Worm (Caenorhabditis elegans): Measurements from ENCODE around the gene cpna-1.

Gene cpna-1

DNA sequence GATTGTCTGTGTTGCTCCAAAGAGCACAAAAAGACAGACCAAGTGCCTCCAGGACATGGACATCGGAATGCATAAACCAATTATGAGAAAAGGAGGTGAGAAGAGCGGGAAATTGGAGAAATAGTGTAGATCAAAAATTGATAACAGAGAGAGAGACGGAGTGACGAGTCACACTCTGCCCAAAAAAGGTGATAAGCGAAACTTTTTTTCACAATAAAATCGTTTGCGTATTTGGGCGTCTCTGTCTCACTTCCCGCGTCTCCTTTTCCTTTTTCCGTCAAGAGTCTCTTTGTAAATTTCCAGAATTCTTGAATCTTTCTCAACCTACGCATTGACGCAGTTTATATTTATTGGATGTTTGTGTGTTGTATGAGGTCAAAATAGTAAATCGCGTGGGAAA is 7.7 kb downstream of the cpna-1 start, which contains the start of gene mth-2:
mth-2 (minus strand) TSS at position 188 of the 400 bp plus-strand sequence.
- TF ChIP-seq che-1 (tag; optimal IDR thresholded peaks at IDR 0.05), result no peak
- TF ChIP-seq ahr-1 (tag; optimal IDR thresholded peaks at IDR 0.05), result no peak
- no peak for TF ChIP-seq rnt-1 (tag; optimal IDR thresholded peaks at IDR 0.05)
- no peak for TF ChIP-seq hlh-30 (tag; optimal IDR thresholded peaks at IDR 0.05; ENCODE audit: insufficient read depth)
- no peak for TF ChIP-seq F13H6.1 (tag; optimal IDR thresholded peaks at IDR 0.05)
- TF ChIP-seq ceh-19 (GFP tag; optimal IDR thresholded peaks at IDR 0.05), result no peak
- TF ChIP-seq lim-6 (tag; optimal IDR thresholded peaks at IDR 0.05), result no peak
- TF ChIP-seq unc-42 (tag; optimal IDR thresholded peaks at IDR 0.05), result no peak
- TF ChIP-seq fkh-10 (GFP tag; optimal IDR thresholded peaks at IDR 0.05), result no peak
- no peak for TF ChIP-seq hlh-13 (GFP tag; optimal IDR thresholded peaks at IDR 0.05)
- no peak for TF ChIP-seq pqm-1 (tag; optimal IDR thresholded peaks at IDR 0.05)
- TF ChIP-seq elt-2 (tag; optimal IDR thresholded peaks at IDR 0.05), result no peak
- TF ChIP-seq syd-9 (tag; optimal IDR thresholded peaks at IDR 0.05), result no peak
- TF ChIP-seq ceh-2 (tag; optimal IDR thresholded peaks at IDR 0.05), result no peak
- TF ChIP-seq mec-3 (tag; optimal IDR thresholded peaks at IDR 0.05; ENCODE audit: borderline replicate concordance), result no peak
- no peak for TF ChIP-seq fax-1 (tag; optimal IDR thresholded peaks at IDR 0.05)
- no peak for TF ChIP-seq K02D7.2 (tag; optimal IDR thresholded peaks at IDR 0.05)
- TF ChIP-seq ama-1 (optimal IDR thresholded peaks at IDR 0.05), result no peak

DNA sequence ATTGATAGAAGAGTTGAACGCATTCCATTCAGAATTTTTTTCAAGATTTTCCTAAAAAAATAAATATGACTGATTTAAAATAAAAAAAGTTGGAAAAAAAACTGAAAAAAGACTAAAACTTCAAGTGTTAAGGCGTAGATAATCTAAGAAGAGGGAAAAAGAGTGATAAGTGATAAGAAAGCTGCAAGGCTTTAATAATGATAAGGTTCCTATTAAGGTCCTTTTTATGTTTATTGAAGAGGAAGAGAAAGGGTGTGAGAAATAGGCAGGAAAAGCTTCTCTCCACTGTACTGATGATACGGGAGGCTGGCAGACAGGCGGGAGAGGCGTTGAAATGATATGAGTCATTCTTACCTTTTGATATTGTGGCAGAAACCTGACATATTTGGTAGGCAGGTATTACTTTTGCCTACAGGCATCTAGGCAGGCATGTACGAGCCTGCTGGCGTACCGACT is 17.3 kb downstream of the cpna-1 start, which contains the start of gene mth-1:
mth-1 (minus strand) TSS at position 51 of the 456 bp plus-strand sequence.
- TF ChIP-seq F13H6.1 (tag; optimal IDR thresholded peaks at IDR 0.05) (no peak), ceh-14 (tag; optimal IDR thresholded peaks at IDR 0.05) (no peak), ref-2 (tag; optimal IDR thresholded peaks at IDR 0.05) (no peak), ceh-9 (tag; optimal IDR thresholded peaks at IDR 0.05) (no peak), fax-1 (tag; optimal IDR thresholded peaks at IDR 0.05) (no peak), ceh-24 (tag; optimal IDR thresholded peaks at IDR 0.05) (no peak), C08G9.2 (tag; optimal IDR thresholded peaks at IDR 0.05) (no peak), ets-4 (tag; optimal IDR thresholded peaks at IDR 0.05) (no peak), pqm-1 (tag; optimal IDR thresholded peaks at IDR 0.05) (no peak), sox-4 (tag; optimal IDR thresholded peaks at IDR 0.05) (no peak), lim-6 (tag; optimal IDR thresholded peaks at IDR 0.05) (no peak), ztf-16 (tag; optimal IDR thresholded peaks at IDR 0.05) (no peak)

DNA sequence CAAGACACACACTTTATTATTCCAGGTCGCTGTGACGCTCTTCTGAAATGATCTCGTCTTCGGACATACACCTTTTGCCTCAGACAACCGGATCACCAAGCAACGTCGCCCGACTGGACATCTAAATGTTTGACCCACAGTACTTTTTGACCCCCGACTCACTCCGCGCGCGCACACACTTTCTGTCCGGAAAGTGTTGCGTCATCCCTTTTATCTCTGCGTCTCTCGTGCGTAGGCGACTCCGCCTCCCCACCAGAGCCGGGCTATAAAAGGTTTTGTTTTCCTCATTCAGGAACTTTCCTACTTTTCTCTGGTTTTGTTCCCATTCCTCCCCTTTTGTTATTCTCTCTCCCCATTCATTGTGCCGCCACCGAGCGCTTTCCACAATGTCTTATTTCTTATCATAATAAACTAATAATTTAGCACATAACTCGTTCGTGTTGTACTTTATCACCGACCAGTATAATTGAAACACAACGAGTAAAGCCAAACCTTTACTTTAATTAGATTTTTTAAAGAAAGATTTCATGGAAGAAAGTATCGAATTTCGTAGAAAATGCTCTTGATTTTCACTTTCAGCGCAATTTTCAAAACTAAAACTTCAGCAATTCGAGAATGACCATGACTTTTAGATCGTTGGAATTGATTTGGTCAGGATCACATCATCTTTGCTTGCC is 22.7 kb downstream of the cpna-1 start, which contains the start of gene F31D5.6:
F31D5.6 (plus strand) TSS at position 627 of the 677 bp plus-strand sequence.
- TF ChIP-seq ahr-1 (tag; optimal IDR thresholded peaks at IDR 0.05), result no peak
- TF ChIP-seq hlh-15 (tag; optimal IDR thresholded peaks at IDR 0.05), result no peak
- TF ChIP-seq unc-3 (GFP tag; conservative IDR thresholded peaks at IDR 0.05), result no peak
- TF ChIP-seq unc-3 (tag; optimal IDR thresholded peaks at IDR 0.05), result no peak
- no peak for TF ChIP-seq npax-4 (tag; optimal IDR thresholded peaks at IDR 0.05)
- TF ChIP-seq ceh-22 (tag; optimal IDR thresholded peaks at IDR 0.05), result no peak
- TF ChIP-seq ttx-3 (tag; optimal IDR thresholded peaks at IDR 0.05), result no peak
- no peak for TF ChIP-seq unc-55 (GFP tag; optimal IDR thresholded peaks at IDR 0.05)
- TF ChIP-seq nhr-11 (tag; optimal IDR thresholded peaks at IDR 0.05), result no peak
- TF ChIP-seq mec-3 (tag; optimal IDR thresholded peaks at IDR 0.05; ENCODE audit: borderline replicate concordance), result no peak
- TF ChIP-seq lin-11 (tag; optimal IDR thresholded peaks at IDR 0.05), result no peak
- TF ChIP-seq che-1 (tag; optimal IDR thresholded peaks at IDR 0.05), result no peak
- no peak for TF ChIP-seq ceh-19 (GFP tag; optimal IDR thresholded peaks at IDR 0.05)
- TF ChIP-seq T23F11.4 (GFP tag; optimal IDR thresholded peaks at IDR 0.05), result no peak
- TF ChIP-seq ceh-30 (tag; optimal IDR thresholded peaks at IDR 0.05), result no peak
- no peak for TF ChIP-seq ceh-6 (GFP tag; optimal IDR thresholded peaks at IDR 0.05)
- TF ChIP-seq nhr-232 (tag; optimal IDR thresholded peaks at IDR 0.05), result no peak
